Worm (Caenorhabditis elegans) whole organism, late embryonic: ENCODE measurements around the gene Y37D8A.6.

ENCODE experiments used
- K02D7.2 ChIP-seq: sonication (generic microtip); optimal IDR thresholded peaks from 2 replicates; lab custom pipeline; 2017; ENCODE audit warnings: mild to moderate bottlenecking, missing genetic modification characterization, missing compliant biosample characterization
- ceh-19 ChIP-seq: fragments of 200-800 bp; sonication (Bioruptor generic); optimal IDR thresholded peaks from 2 replicates; lab custom pipeline; 2018; ENCODE audit warnings: mild to moderate bottlenecking, missing genetic modification characterization, missing compliant biosample characterization
- ceh-24 ChIP-seq: sonication (generic microtip); optimal IDR thresholded peaks from 2 replicates; lab custom pipeline; 2016; ENCODE audit warnings: mild to moderate bottlenecking, missing genetic modification characterization, missing compliant biosample characterization
- ceh-34 ChIP-seq: sonication (generic microtip); optimal IDR thresholded peaks from 2 replicates; lab custom pipeline; 2016; ENCODE audit warnings: mild to moderate bottlenecking, missing genetic modification characterization, missing compliant biosample characterization
- ceh-45 ChIP-seq: fragments of 200-800 bp; sonication (Bioruptor generic); IDR thresholded peaks from 2 replicates; pipeline ENCODE4 v1.3.6; 2022; ENCODE audit warnings: missing genetic modification reagents, missing genetic modification characterization, missing compliant biosample characterization
- hlh-30 ChIP-seq: sonication (generic microtip); optimal IDR thresholded peaks from 2 replicates; lab custom pipeline; 2017; ENCODE audit warnings: antibody characterized with exemption, missing genetic modification characterization, missing compliant biosample characterization; ENCODE audit not compliant: insufficient read depth
- madf-2 ChIP-seq: sonication (generic microtip); optimal IDR thresholded peaks from 2 replicates; lab custom pipeline; 2017; ENCODE audit warnings: missing genetic modification characterization, missing compliant biosample characterization
- mec-3 ChIP-seq: sonication (generic microtip); optimal IDR thresholded peaks from 2 replicates; lab custom pipeline; 2016; ENCODE audit warnings: borderline replicate concordance, missing genetic modification characterization, missing compliant biosample characterization
- pat-9 ChIP-seq: fragments of 200-800 bp; sonication (Bioruptor generic); optimal IDR thresholded peaks from 2 replicates; lab custom pipeline; 2018; ENCODE audit warnings: mild to moderate bottlenecking, missing genetic modification characterization, moderate library complexity, missing compliant biosample characterization

- no peak for TF ChIP-seq pat-9 (tag; lab: Kevin White, UChicago)
- TF ChIP-seq ceh-19 (GFP tag; lab: Kevin White, UChicago) = no peak
- no peak for TF ChIP-seq K02D7.2 (tag; lab: Kevin White, UChicago)
- TF ChIP-seq ceh-24 (tag; lab: Kevin White, UChicago) = no peak
- no peak for TF ChIP-seq ceh-34 (tag; lab: Kevin White, UChicago)
- TF ChIP-seq hlh-30 (tag; lab: Kevin White, UChicago) = no peak
- TF ChIP-seq ceh-45 (GFP tag; lab: Robert Waterston, UW) = no peak
- no peak for TF ChIP-seq mec-3 (tag; lab: Kevin White, UChicago)
- no peak for TF ChIP-seq madf-2 (tag; lab: Kevin White, UChicago)
Measured at ce11 chrIII:12849691-12850090, 20.4 kb downstream of the Y37D8A.6 start.
